Worm (Caenorhabditis elegans) whole organism, young adult: ENCODE measurements around the gene ant-1.4.

Source experiments
- B0035.1 ChIP-seq: sonication (generic microtip); optimal IDR thresholded peaks from 2 replicates; lab custom pipeline; 2016; ENCODE audit warnings: missing genetic modification characterization, mild to moderate bottlenecking, missing compliant biosample characterization, missing genotype, missing genetic modification reagents
- B0336.3 ChIP-seq: fragments of 200-800 bp; sonication (Bioruptor generic); IDR thresholded peaks from 2 replicates; pipeline ENCODE4 v1.3.6; 2022; ENCODE audit warnings: missing genetic modification characterization, missing compliant biosample characterization
- C17E4.6 ChIP-seq: fragments of 200-800 bp; sonication (Bioruptor generic); IDR thresholded peaks from 2 replicates; pipeline ENCODE4 v1.3.6; 2022; ENCODE audit warnings: missing genetic modification reagents, missing genetic modification characterization, missing compliant biosample characterization
- F22D6.2 ChIP-seq: sonication (generic microtip); optimal IDR thresholded peaks from 2 replicates; lab custom pipeline; 2016; ENCODE audit warnings: mild to moderate bottlenecking, missing genetic modification characterization, missing compliant biosample characterization
- F39B2.1 ChIP-seq: fragments of 200-800 bp; sonication (Bioruptor generic); IDR thresholded peaks from 2 replicates; pipeline ENCODE4 v1.3.6; 2022; ENCODE audit warnings: missing genetic modification reagents, missing genetic modification characterization, missing compliant biosample characterization
- K12H6.12 ChIP-seq: fragments of 200-800 bp; sonication (Bioruptor generic); optimal IDR thresholded peaks from 2 replicates; lab custom pipeline; 2018; ENCODE audit warnings: mild to moderate bottlenecking, missing genetic modification characterization, missing compliant biosample characterization
- T07F8.4 ChIP-seq: sonication (generic microtip); optimal IDR thresholded peaks from 2 replicates; lab custom pipeline; 2016; ENCODE audit warnings: mild to moderate bottlenecking, missing genetic modification characterization, moderate library complexity, missing compliant biosample characterization
- Y56A3A.18 ChIP-seq: fragments of 200-800 bp; sonication (Bioruptor generic); IDR thresholded peaks from 2 replicates; pipeline ENCODE4 v1.3.6; 2022; ENCODE audit warnings: missing genetic modification reagents, missing genetic modification characterization, missing compliant biosample characterization
- ZK185.1 ChIP-seq: sonication (generic microtip); optimal IDR thresholded peaks from 2 replicates; lab custom pipeline; 2016; ENCODE audit warnings: mild to moderate bottlenecking, missing genetic modification characterization, missing compliant biosample characterization; ENCODE audit not compliant: poor library complexity, severe bottlenecking
- ama-1 ChIP-seq, 3 experiments: fragments of 150-350 bp in 1 of 3; sonication (generic microtip) in 2 of 3; optimal IDR thresholded peaks; 2 replicates each; lab custom pipeline; 2014 to 2018; ENCODE audit warnings: missing biosample characterization in 2 of 3, missing genetic modification characterization in 2 of 3, missing genetic modification reagents in 2 of 3
- aptf-2 ChIP-seq: fragments of 200-800 bp; sonication (Bioruptor generic); conservative IDR thresholded peaks from 2 replicates; pipeline ENCODE4 v1.3.6; 2022; ENCODE audit warnings: missing genetic modification reagents, missing genetic modification characterization, missing compliant biosample characterization
- atf-7 ChIP-seq: sonication (generic microtip); optimal IDR thresholded peaks from 2 replicates; lab custom pipeline; 2017; ENCODE audit warnings: mild to moderate bottlenecking, missing genetic modification characterization, missing compliant biosample characterization
- athp-1 ChIP-seq: sonication (generic microtip); optimal IDR thresholded peaks from 2 replicates; lab custom pipeline; 2017; ENCODE audit warnings: mild to moderate bottlenecking, missing genetic modification characterization, missing compliant biosample characterization
- attf-3 ChIP-seq: fragments of 200-800 bp; sonication (Bioruptor generic); conservative IDR thresholded peaks from 2 replicates; pipeline ENCODE4 v1.3.6; 2022; ENCODE audit warnings: missing genetic modification reagents, missing genetic modification characterization, missing compliant biosample characterization
- bed-1 ChIP-seq: fragments of 200-800 bp; sonication (Bioruptor generic); IDR thresholded peaks from 2 replicates; pipeline ENCODE4 v1.3.6; 2022; ENCODE audit warnings: missing genetic modification reagents, missing genetic modification characterization, missing compliant biosample characterization
- cebp-2 ChIP-seq: fragments of 200-800 bp; sonication (Bioruptor generic); IDR thresholded peaks from 2 replicates; pipeline ENCODE4 v1.3.6; 2022; ENCODE audit warnings: missing genetic modification characterization, missing compliant biosample characterization
- ceh-100 ChIP-seq: fragments of 200-800 bp; sonication (Bioruptor generic); IDR thresholded peaks from 2 replicates; pipeline ENCODE4 v1.3.6; 2022; ENCODE audit warnings: missing genetic modification reagents, missing genetic modification characterization, missing compliant biosample characterization
- ceh-40 ChIP-seq: fragments of 200-800 bp; sonication (Bioruptor generic); IDR thresholded peaks from 2 replicates; pipeline ENCODE4 v1.3.6; 2022; ENCODE audit warnings: missing genetic modification characterization, missing compliant biosample characterization
- ceh-58 ChIP-seq: fragments of 200-800 bp; sonication (Bioruptor generic); IDR thresholded peaks from 2 replicates; pipeline ENCODE4 v1.3.6; 2022; ENCODE audit warnings: missing genetic modification characterization, missing compliant biosample characterization
- dox-1 ChIP-seq: fragments of 200-800 bp; sonication (Bioruptor generic); IDR thresholded peaks from 2 replicates; pipeline ENCODE4 v1.3.6; 2022; ENCODE audit warnings: missing genetic modification reagents, missing genetic modification characterization, missing compliant biosample characterization
- dpff-1 ChIP-seq: sonication (generic microtip); optimal IDR thresholded peaks from 2 replicates; lab custom pipeline; 2017; ENCODE audit warnings: mild to moderate bottlenecking, missing genetic modification characterization, missing compliant biosample characterization
- dpl-1 ChIP-seq: fragments of 150-350 bp; optimal IDR thresholded peaks from 2 replicates; lab custom pipeline; 2014; ENCODE audit warnings: missing biosample characterization, missing genetic modification reagents, missing genetic modification characterization
- hlh-12 ChIP-seq: sonication (generic microtip); optimal IDR thresholded peaks from 2 replicates; lab custom pipeline; 2016; ENCODE audit warnings: missing genetic modification characterization, missing compliant biosample characterization
- hrde-1 ChIP-seq: sonication (generic microtip); optimal IDR thresholded peaks from 2 replicates; lab custom pipeline; 2016; ENCODE audit warnings: missing genetic modification characterization, mild to moderate bottlenecking, missing compliant biosample characterization, moderate library complexity, missing genotype, missing genetic modification reagents, borderline replicate concordance
- hsf-1 ChIP-seq: fragments of 200-800 bp; sonication (Bioruptor generic); IDR thresholded peaks from 2 replicates; pipeline ENCODE4 v1.3.6; 2022; ENCODE audit warnings: missing genetic modification reagents, missing genetic modification characterization, missing compliant biosample characterization
- let-526 ChIP-seq: fragments of 200-800 bp; sonication (Bioruptor generic); IDR thresholded peaks from 2 replicates; pipeline ENCODE4 v1.3.6; 2022; ENCODE audit warnings: missing genetic modification reagents, missing genetic modification characterization, missing compliant biosample characterization
- lin-35 ChIP-seq, 3 experiments: fragments of 150-350 bp in 2 of 3; sonication (generic microtip) in 1 of 3; optimal IDR thresholded peaks; 2 replicates each; lab custom pipeline; 2014 to 2018; ENCODE audit warnings: missing biosample characterization in 3 of 3, missing genetic modification characterization in 3 of 3, missing genetic modification reagents in 3 of 3
- lir-1 ChIP-seq: fragments of 200-800 bp; sonication (Bioruptor generic); conservative IDR thresholded peaks from 2 replicates; pipeline ENCODE4 v1.3.6; 2022; ENCODE audit warnings: missing genetic modification reagents, missing genetic modification characterization, missing compliant biosample characterization
- madf-10 ChIP-seq: sonication (generic microtip); optimal IDR thresholded peaks from 2 replicates; lab custom pipeline; 2016; ENCODE audit warnings: mild to moderate bottlenecking, missing genetic modification characterization, missing compliant biosample characterization
- nfya-2 ChIP-seq: fragments of 200-800 bp; sonication (Bioruptor generic); IDR thresholded peaks from 2 replicates; pipeline ENCODE4 v1.3.6; 2022; ENCODE audit warnings: missing genetic modification reagents, missing genetic modification characterization, missing compliant biosample characterization
- nhr-120 ChIP-seq: fragments of 200-800 bp; sonication (Bioruptor generic); IDR thresholded peaks from 2 replicates; pipeline ENCODE4 v1.3.6; 2022; ENCODE audit warnings: missing genetic modification characterization, missing compliant biosample characterization
- nhr-179 ChIP-seq: sonication (generic microtip); optimal IDR thresholded peaks from 2 replicates; lab custom pipeline; 2016; ENCODE audit warnings: mild to moderate bottlenecking, missing genetic modification characterization, missing compliant biosample characterization
- nhr-80 ChIP-seq: sonication (generic microtip); optimal IDR thresholded peaks from 2 replicates; lab custom pipeline; 2016; ENCODE audit warnings: missing genetic modification characterization, missing compliant biosample characterization
- rcor-1 ChIP-seq: fragments of 200-800 bp; sonication (Bioruptor generic); IDR thresholded peaks from 2 replicates; pipeline ENCODE4 v1.3.6; 2022; ENCODE audit warnings: missing genetic modification reagents, missing genetic modification characterization, missing compliant biosample characterization
- rpc-1 ChIP-seq, 2 experiments: fragments of 150-350 bp in 1 of 2; sonication (generic microtip) in 1 of 2; optimal IDR thresholded peaks; 2 replicates each; lab custom pipeline; 2014 to 2018; ENCODE audit warnings: missing biosample characterization in 1 of 2, missing genetic modification characterization in 1 of 2, missing genetic modification reagents in 1 of 2, missing genotype in 1 of 2
- snpc-1.3 ChIP-seq: sonication (generic microtip); optimal IDR thresholded peaks from 2 replicates; lab custom pipeline; 2017; ENCODE audit warnings: missing genetic modification characterization, mild to moderate bottlenecking, missing compliant biosample characterization, antibody characterized with exemption, moderate library complexity, missing genotype, missing genetic modification reagents; ENCODE audit not compliant: insufficient read depth
- snpc-3.4 ChIP-seq: sonication (generic microtip); optimal IDR thresholded peaks from 2 replicates; lab custom pipeline; 2017; ENCODE audit warnings: missing genetic modification characterization, mild to moderate bottlenecking, missing compliant biosample characterization, antibody characterized with exemption, moderate library complexity, missing genotype, missing genetic modification reagents
- snpc-4 ChIP-seq, 5 experiments: fragments of 150-350 bp in 1 of 5; sonication (generic microtip) in 4 of 5; optimal IDR thresholded peaks; 2 replicates each; lab custom pipeline; 2014 to 2018; ENCODE audit warnings: missing genetic modification characterization in 5 of 5, missing biosample characterization in 3 of 5, antibody characterized with exemption in 2 of 5, mild to moderate bottlenecking in 2 of 5, missing compliant biosample characterization in 2 of 5, missing genotype in 2 of 5, moderate library complexity in 2 of 5, missing genetic modification reagents in 1 of 5
- zfh-2 ChIP-seq: fragments of 200-800 bp; sonication (Bioruptor generic); conservative IDR thresholded peaks from 2 replicates; pipeline ENCODE4 v1.3.6; 2022; ENCODE audit warnings: missing genetic modification reagents, missing genetic modification characterization, missing compliant biosample characterization
- zim-3 ChIP-seq: sonication (generic microtip); optimal IDR thresholded peaks from 2 replicates; lab custom pipeline; 2017; ENCODE audit warnings: mild to moderate bottlenecking, missing genetic modification characterization, moderate library complexity, missing compliant biosample characterization
- ztf-18 ChIP-seq: sonication (generic microtip); optimal IDR thresholded peaks from 2 replicates; lab custom pipeline; 2016; ENCODE audit warnings: missing genotype, mild to moderate bottlenecking, missing genetic modification characterization, missing compliant biosample characterization
- ztf-22 ChIP-seq: fragments of 200-800 bp; sonication (Bioruptor generic); optimal IDR thresholded peaks from 2 replicates; lab custom pipeline; 2018; ENCODE audit warnings: mild to moderate bottlenecking, missing genetic modification characterization, moderate library complexity, missing compliant biosample characterization
- ztf-26 ChIP-seq: sonication (generic microtip); optimal IDR thresholded peaks from 2 replicates; lab custom pipeline; 2017; ENCODE audit warnings: missing genetic modification characterization, missing compliant biosample characterization
- ztf-3 ChIP-seq: fragments of 200-800 bp; sonication (Bioruptor generic); optimal IDR thresholded peaks from 2 replicates; lab custom pipeline; 2018; ENCODE audit warnings: mild to moderate bottlenecking, missing genetic modification characterization, missing compliant biosample characterization

The ant-1.4 gene

ce11 chrIV:8431567-8432458 is 28.3 kb downstream of the ant-1.4 start (continued):
- TF ChIP-seq nhr-120 (no peak), ceh-58 (GFP tag; lab: Robert Waterston, UW) (0 out of 2 replicates have a peak, but pooled peaks have one; percentile 50), aptf-2 (GFP tag; lab: Robert Waterston, UW) (no peak), cebp-2 (peak; percentile 69; the same call in 1 of the 2 replicates), snpc-4 (GFP tag; optimal IDR thresholded peaks at IDR 0.05; lab: Kevin White, UChicago) (no peak), snpc-4 (tag; optimal IDR thresholded peaks at IDR 0.05; lab: Kevin White, UChicago) (peak in 3 of 4 experiments; percentile 33 to 77 (median 76)), F22D6.2 (tag; lab: Kevin White, UChicago) (peak; percentile 12), bed-1 (GFP tag; lab: Robert Waterston, UW) (no peak), ama-1 (optimal IDR thresholded peaks at IDR 0.05; lab: Kevin White, UChicago) (peak; percentile 90), ama-1 (GFP tag; optimal IDR thresholded peaks at IDR 0.05; lab: Kevin White, UChicago) (peak; percentile 17 to 82), F39B2.1 (0 out of 2 replicates have a peak, but pooled peaks have one; percentile 34), dpl-1 (GFP tag; lab: Kevin White, UChicago) (no peak), zfh-2 (GFP tag; lab: Robert Waterston, UW) (no peak), nhr-179 (tag; lab: Kevin White, UChicago) (no peak), lin-35 (GFP tag; optimal IDR thresholded peaks at IDR 0.05; lab: Kevin White, UChicago) (peak in 2 of 3 experiments; percentile 22 to 71), madf-10 (tag; lab: Kevin White, UChicago) (peak; percentile 8), B0035.1 (no peak), ztf-26 (tag; lab: Kevin White, UChicago) (peak; percentile 44), T07F8.4 (tag; lab: Kevin White, UChicago) (no peak), rcor-1 (peak; percentile 64), ztf-3 (GFP tag; lab: Kevin White, UChicago) (no peak), nhr-80 (tag; lab: Kevin White, UChicago) (peak; percentile 52), Y56A3A.18 (GFP tag; lab: Robert Waterston, UW) (peak; percentile 80), C17E4.6 (0 out of 2 replicates have a peak, but pooled peaks have one; percentile 47), zim-3 (tag; lab: Kevin White, UChicago) (peak; percentile 40), lir-1 (peak; percentile 57), nfya-2 (GFP tag; lab: Robert Waterston, UW) (no peak), hrde-1 (tag; lab: Kevin White, UChicago) (no peak), hsf-1 (GFP tag; lab: Robert Waterston, UW) (0 out of 2 replicates have a peak, but pooled peaks have one; percentile 39), dox-1 (peak; percentile 43; the same call in 1 of the 2 replicates), athp-1 (tag; lab: Kevin White, UChicago) (peak; percentile 55), ceh-40 (GFP tag; lab: Robert Waterston, UW) (peak; percentile 40; the same call in 1 of the 2 replicates), attf-3 (GFP tag; lab: Robert Waterston, UW) (0 out of 2 replicates have a peak, but pooled peaks have one; percentile 10), let-526 (GFP tag; lab: Robert Waterston, UW) (peak; percentile 62; the same call in 1 of the 2 replicates), B0336.3 (GFP tag; lab: Robert Waterston, UW) (peak; percentile 55), ZK185.1 (tag; lab: Kevin White, UChicago) (peak; percentile 63), ztf-22 (peak; percentile 0), K12H6.12 (tag; lab: Kevin White, UChicago) (peak; percentile 15), hlh-12 (tag; lab: Kevin White, UChicago) (no peak), ceh-100 (GFP tag; lab: Robert Waterston, UW) (peak; percentile 54), snpc-3.4 (tag; lab: Kevin White, UChicago) (no peak), snpc-1.3 (tag; lab: Kevin White, UChicago) (peak; percentile 5), dpff-1 (peak; percentile 34), rpc-1 (optimal IDR thresholded peaks at IDR 0.05; lab: Kevin White, UChicago) (no peak), rpc-1 (tag; optimal IDR thresholded peaks at IDR 0.05; lab: Kevin White, UChicago) (no peak), atf-7 (tag; lab: Kevin White, UChicago) (peak; percentile 14), ztf-18 (tag; lab: Kevin White, UChicago) (no peak)
